Worm (Caenorhabditis elegans): Measurements from ENCODE around the gene Y56A3A.41.
"Not testable (repeated sequence)": the region's sequence is repeated elsewhere in the genome, so short reads cannot be mapped to it uniquely, and the experiment has no call there.

Gene Y56A3A.41

ce11 chrIII:11898169-11898568 is 5.3 kb upstream of the Y56A3A.41 start, which contains the start of gene tsen-2:
Gene tsen-2 (minus strand): TSS chrIII:11898269.
- TF ChIP-seq pes-1 (GFP tag; IDR thresholded peaks at IDR 0.05) = no peak
- TF ChIP-seq aly-1 (tag; optimal IDR thresholded peaks at IDR 0.05) = no peak
- TF ChIP-seq scrt-1 (GFP tag; IDR thresholded peaks at IDR 0.05) = no peak
- no peak for TF ChIP-seq ceh-13 (GFP tag; optimal IDR thresholded peaks at IDR 0.05)
- TF ChIP-seq hmbx-1 (tag; optimal IDR thresholded peaks at IDR 0.05) = no peak
- TF ChIP-seq ets-7 (tag; optimal IDR thresholded peaks at IDR 0.05) = no peak
- TF ChIP-seq hnd-1 (tag; optimal IDR thresholded peaks at IDR 0.05) = no peak
- no peak for TF ChIP-seq ama-1 (optimal IDR thresholded peaks at IDR 0.05)

- TF ChIP-seq hmg-4 (GFP tag; optimal IDR thresholded peaks at IDR 0.05) (no peak), pes-1 (GFP tag; IDR thresholded peaks at IDR 0.05) (no peak), hmbx-1 (tag; optimal IDR thresholded peaks at IDR 0.05) (no peak), tra-4 (tag; optimal IDR thresholded peaks at IDR 0.05) (no peak), ceh-36 (tag; optimal IDR thresholded peaks at IDR 0.05) (no peak), F13C5.2 (tag; optimal IDR thresholded peaks at IDR 0.05) (no peak), aly-1 (tag; optimal IDR thresholded peaks at IDR 0.05) (no peak), B0310.2 (tag; optimal IDR thresholded peaks at IDR 0.05) (no peak), tbx-11 (GFP tag; IDR thresholded peaks at IDR 0.05) (no peak), hnd-1 (tag; optimal IDR thresholded peaks at IDR 0.05) (no peak), ceh-13 (GFP tag; optimal IDR thresholded peaks at IDR 0.05) (no peak), ama-1 (optimal IDR thresholded peaks at IDR 0.05) (no peak), flt-1 (GFP tag; IDR thresholded peaks at IDR 0.05) (no peak)
Observed at ce11 chrIII:11896652-11897051, 3.8 kb upstream of the Y56A3A.41 start.

ce11 chrIII:11895504-11895903 is 2.7 kb upstream of the Y56A3A.41 start:
- TF ChIP-seq tra-4 (tag; optimal IDR thresholded peaks at IDR 0.05) (no peak), sea-1 (GFP tag; conservative IDR thresholded peaks at IDR 0.05) (no peak), aly-1 (tag; optimal IDR thresholded peaks at IDR 0.05) (no peak), hmbx-1 (tag; optimal IDR thresholded peaks at IDR 0.05) (no peak), ceh-36 (tag; optimal IDR thresholded peaks at IDR 0.05) (no peak), hmg-4 (GFP tag; optimal IDR thresholded peaks at IDR 0.05) (no peak), B0310.2 (tag; optimal IDR thresholded peaks at IDR 0.05) (no peak), ets-7 (tag; optimal IDR thresholded peaks at IDR 0.05) (no peak), tbx-11 (GFP tag; IDR thresholded peaks at IDR 0.05) (no peak), ama-1 (optimal IDR thresholded peaks at IDR 0.05) (no peak), ceh-13 (GFP tag; optimal IDR thresholded peaks at IDR 0.05) (no peak), scrt-1 (GFP tag; IDR thresholded peaks at IDR 0.05) (no peak), flt-1 (GFP tag; IDR thresholded peaks at IDR 0.05) (no peak), hnd-1 (tag; optimal IDR thresholded peaks at IDR 0.05) (no peak), pes-1 (GFP tag; IDR thresholded peaks at IDR 0.05) (no peak), F13C5.2 (tag; optimal IDR thresholded peaks at IDR 0.05) (no peak), tbx-37 (GFP tag; conservative IDR thresholded peaks at IDR 0.05) (no peak)

- TF ChIP-seq sea-1 (GFP tag; conservative IDR thresholded peaks at IDR 0.05) = no peak
- no peak for TF ChIP-seq scrt-1 (GFP tag; IDR thresholded peaks at IDR 0.05)
- TF ChIP-seq B0310.2 (tag; optimal IDR thresholded peaks at IDR 0.05) = no peak
- TF ChIP-seq hmg-4 (GFP tag; optimal IDR thresholded peaks at IDR 0.05) = no peak
- no peak for TF ChIP-seq ceh-36 (tag; optimal IDR thresholded peaks at IDR 0.05)
Observed at ce11 chrIII:11891335-11891734, 1.5 kb downstream of the Y56A3A.41 start, which contains the start of gene faah-5. Gene faah-5 (minus strand): TSS chrIII:11891435.

- not testable (repeated sequence) for TF ChIP-seq ama-1 (optimal IDR thresholded peaks at IDR 0.05); aly-1 (tag; optimal IDR thresholded peaks at IDR 0.05); pes-1 (GFP tag; IDR thresholded peaks at IDR 0.05)
Observed at ce11 chrIII:11883694-11884093, 9.1 kb downstream of the Y56A3A.41 start, which contains the start of gene fbxb-22. Gene fbxb-22 (minus strand): TSS chrIII:11883754.

- TF ChIP-seq tbx-11 (GFP tag; IDR thresholded peaks at IDR 0.05) (no peak), ceh-13 (GFP tag; optimal IDR thresholded peaks at IDR 0.05) (no peak), sea-1 (GFP tag; conservative IDR thresholded peaks at IDR 0.05) (no peak), tra-4 (tag; optimal IDR thresholded peaks at IDR 0.05) (no peak), tbx-37 (GFP tag; conservative IDR thresholded peaks at IDR 0.05) (no peak), hmg-4 (GFP tag; optimal IDR thresholded peaks at IDR 0.05) (no peak), flt-1 (GFP tag; IDR thresholded peaks at IDR 0.05) (no peak), hmbx-1 (tag; optimal IDR thresholded peaks at IDR 0.05) (no peak), pes-1 (GFP tag; IDR thresholded peaks at IDR 0.05) (no peak)
Observed at ce11 chrIII:11881549-11881948, 11.3 kb downstream of the Y56A3A.41 start.

- TF ChIP-seq scrt-1 (GFP tag; IDR thresholded peaks at IDR 0.05) = no peak
- no peak for TF ChIP-seq flt-1 (GFP tag; IDR thresholded peaks at IDR 0.05)
- TF ChIP-seq aly-1 (tag; optimal IDR thresholded peaks at IDR 0.05) = no peak
- TF ChIP-seq sea-1 (GFP tag; conservative IDR thresholded peaks at IDR 0.05) = no peak
- TF ChIP-seq F13C5.2 (tag; optimal IDR thresholded peaks at IDR 0.05) = no peak
- no peak for TF ChIP-seq tra-4 (tag; optimal IDR thresholded peaks at IDR 0.05)
- no peak for TF ChIP-seq ceh-36 (tag; optimal IDR thresholded peaks at IDR 0.05)
- no peak for TF ChIP-seq ama-1 (optimal IDR thresholded peaks at IDR 0.05)
- no peak for TF ChIP-seq hnd-1 (tag; optimal IDR thresholded peaks at IDR 0.05)
- no peak for TF ChIP-seq B0310.2 (tag; optimal IDR thresholded peaks at IDR 0.05)
- TF ChIP-seq hmg-4 (GFP tag; optimal IDR thresholded peaks at IDR 0.05) = no peak
- TF ChIP-seq tbx-11 (GFP tag; IDR thresholded peaks at IDR 0.05) = no peak
- TF ChIP-seq tbx-37 (GFP tag; conservative IDR thresholded peaks at IDR 0.05) = no peak
- no peak for TF ChIP-seq hmbx-1 (tag; optimal IDR thresholded peaks at IDR 0.05)
- TF ChIP-seq ceh-13 (GFP tag; optimal IDR thresholded peaks at IDR 0.05) = no peak
- no peak for TF ChIP-seq ets-7 (tag; optimal IDR thresholded peaks at IDR 0.05)
- TF ChIP-seq pes-1 (GFP tag; IDR thresholded peaks at IDR 0.05) = no peak
Observed at ce11 chrIII:11878751-11879150, 14.1 kb downstream of the Y56A3A.41 start, which contains the start of gene Y56A3A.6. Gene Y56A3A.6 (minus strand): TSS chrIII:11878803.

ce11 chrIII:11876130-11876529 is 16.7 kb downstream of the Y56A3A.41 start:
- TF ChIP-seq ceh-36 (tag; optimal IDR thresholded peaks at IDR 0.05) (no peak), hmg-4 (GFP tag; optimal IDR thresholded peaks at IDR 0.05) (no peak), tbx-11 (GFP tag; IDR thresholded peaks at IDR 0.05) (no peak), sea-1 (GFP tag; conservative IDR thresholded peaks at IDR 0.05) (no peak), tbx-37 (GFP tag; conservative IDR thresholded peaks at IDR 0.05) (no peak), ceh-13 (GFP tag; optimal IDR thresholded peaks at IDR 0.05) (no peak), B0310.2 (tag; optimal IDR thresholded peaks at IDR 0.05) (no peak), flt-1 (GFP tag; IDR thresholded peaks at IDR 0.05) (no peak), tra-4 (tag; optimal IDR thresholded peaks at IDR 0.05) (no peak), F13C5.2 (tag; optimal IDR thresholded peaks at IDR 0.05) (no peak), ets-7 (tag; optimal IDR thresholded peaks at IDR 0.05) (no peak), scrt-1 (GFP tag; IDR thresholded peaks at IDR 0.05) (no peak)

Data from whole organism, early embryonic.